Fruit fly (Drosophila melanogaster) whole organism, pupa: ENCODE measurements around the gene CG12715.

ENCODE experiments used
- CG10348 ChIP-seq: fragments of 200-800 bp; sonication (Bioruptor generic); IDR thresholded peaks from 2 replicates; pipeline ENCODE4 v1.3.6; 2022; ENCODE audit warnings: missing biosample characterization, missing genetic modification characterization
- CG12605 ChIP-seq: fragments of 200-800 bp; sonication (Bioruptor generic); IDR thresholded peaks from 2 replicates; pipeline ENCODE4 v1.3.6; 2022; ENCODE audit warnings: missing biosample characterization, missing genetic modification characterization
- CG13204 ChIP-seq: fragments of 200-800 bp; sonication (Bioruptor generic); optimal IDR thresholded peaks from 2 replicates; lab custom pipeline; 2018; ENCODE audit warnings: missing biosample characterization, mild to moderate bottlenecking, missing genetic modification characterization, moderate library complexity
- CG14655 ChIP-seq: fragments of 200-800 bp; sonication (Bioruptor generic); optimal IDR thresholded peaks from 3 replicates; lab custom pipeline; 2017; ENCODE audit warnings: mild to moderate bottlenecking, missing biosample characterization, missing genetic modification reagents, missing genetic modification characterization
- CG15710 ChIP-seq: fragments of 200-800 bp; sonication (Bioruptor generic); optimal IDR thresholded peaks from 2 replicates; lab custom pipeline; 2018; ENCODE audit warnings: missing biosample characterization, mild to moderate bottlenecking, missing genetic modification characterization, moderate library complexity
- CG17806 ChIP-seq: fragments of 200-800 bp; sonication (Bioruptor generic); optimal IDR thresholded peaks from 2 replicates; lab custom pipeline; 2018; ENCODE audit warnings: missing biosample characterization, mild to moderate bottlenecking, missing genetic modification characterization, moderate library complexity
- CG32121 ChIP-seq: fragments of 200-800 bp; sonication (Bioruptor generic); IDR thresholded peaks from 2 replicates; pipeline ENCODE4 v1.3.6; 2022; ENCODE audit warnings: missing biosample characterization, missing genetic modification characterization
- CG34367 ChIP-seq: fragments of 200-800 bp; sonication (Bioruptor generic); optimal IDR thresholded peaks from 2 replicates; lab custom pipeline; 2018; ENCODE audit warnings: missing biosample characterization, mild to moderate bottlenecking, missing genetic modification characterization
- CG4496 ChIP-seq: fragments of 200-800 bp; sonication (Bioruptor generic); IDR thresholded peaks from 3 replicates; pipeline ENCODE4 v1.3.6; 2022; ENCODE audit warnings: missing biosample characterization, missing genetic modification characterization
- CG8159 ChIP-seq: fragments of 200-800 bp; sonication (Bioruptor generic); optimal IDR thresholded peaks from 3 replicates; lab custom pipeline; 2018; ENCODE audit warnings: missing biosample characterization, mild to moderate bottlenecking, missing genetic modification characterization, moderate library complexity
- CG8301 ChIP-seq: fragments of 200-800 bp; sonication (Bioruptor generic); optimal IDR thresholded peaks from 2 replicates; lab custom pipeline; 2018; ENCODE audit warnings: missing biosample characterization, mild to moderate bottlenecking, missing genetic modification characterization
- CG9948 ChIP-seq: fragments of 200-800 bp; sonication (Bioruptor generic); optimal IDR thresholded peaks from 2 replicates; lab custom pipeline; 2018; ENCODE audit warnings: missing biosample characterization, mild to moderate bottlenecking, missing genetic modification characterization, moderate library complexity
- D1 ChIP-seq: fragments of 200-800 bp; sonication (Bioruptor generic); optimal IDR thresholded peaks from 2 replicates; lab custom pipeline; 2018; ENCODE audit warnings: missing biosample characterization, mild to moderate bottlenecking, missing genetic modification characterization, moderate library complexity
- EcR ChIP-seq: fragments of 200-800 bp; sonication (Bioruptor generic); optimal IDR thresholded peaks from 3 replicates; lab custom pipeline; 2019; ENCODE audit warnings: missing biosample characterization, missing genetic modification characterization, mild to moderate bottlenecking, moderate library complexity, missing genetic modification reagents
- Ets98B ChIP-seq: fragments of 200-800 bp; sonication (Bioruptor generic); IDR thresholded peaks from 2 replicates; pipeline ENCODE4 v1.3.6; 2022; ENCODE audit warnings: missing biosample characterization, missing genetic modification characterization
- Pif1A ChIP-seq: fragments of 200-800 bp; sonication (Bioruptor generic); optimal IDR thresholded peaks from 3 replicates; lab custom pipeline; 2016; ENCODE audit warnings: missing biosample characterization, missing genetic modification characterization
- Pif1B ChIP-seq: fragments of 200-800 bp; sonication (Bioruptor generic); optimal IDR thresholded peaks from 3 replicates; lab custom pipeline; 2016; ENCODE audit warnings: missing biosample characterization, missing genetic modification characterization
- Snoo ChIP-seq: fragments of 200-800 bp; sonication (Bioruptor generic); optimal IDR thresholded peaks from 3 replicates; lab custom pipeline; 2017; ENCODE audit warnings: missing biosample characterization, mild to moderate bottlenecking, missing genetic modification characterization, inconsistent platforms
- fd96Ca ChIP-seq: fragments of 200-800 bp; sonication (Bioruptor generic); IDR thresholded peaks from 3 replicates; pipeline ENCODE4 v1.3.6; 2022; ENCODE audit warnings: missing biosample characterization, missing genetic modification characterization
- gl ChIP-seq: fragments of 200-800 bp; sonication (Bioruptor generic); optimal IDR thresholded peaks from 2 replicates; lab custom pipeline; 2018; ENCODE audit warnings: missing biosample characterization, mild to moderate bottlenecking, missing genetic modification characterization
- rn ChIP-seq: fragments of 200-800 bp; sonication (Bioruptor generic); IDR thresholded peaks from 2 replicates; pipeline ENCODE4 v1.3.6; 2022; ENCODE audit warnings: missing biosample characterization, missing genetic modification characterization

Gene CG12715

dm6 chrX:13087333-13087828 lies 32.3 kb upstream of the CG12715 start:
- no peak for TF ChIP-seq rn (GFP tag; lab: Robert Waterston, UW)
- 0 out of 3 replicates have a peak, but pooled peaks have one; percentile 33 for TF ChIP-seq fd96Ca
- peak; percentile 47; the same call in 1 of the 3 replicates for TF ChIP-seq CG4496 (GFP tag; lab: Robert Waterston, UW)
- TF ChIP-seq Pif1B (GFP tag; lab: Kevin White, UChicago): peak; percentile 47
- no peak for TF ChIP-seq CG8159
- peak; percentile 7 for TF ChIP-seq CG8301 (tag; lab: Kevin White, UChicago)
- TF ChIP-seq CG32121: no peak; the same call in 1 of the 2 replicates
- TF ChIP-seq gl (tag; lab: Kevin White, UChicago): no peak
- TF ChIP-seq D1: no peak

DNA sequence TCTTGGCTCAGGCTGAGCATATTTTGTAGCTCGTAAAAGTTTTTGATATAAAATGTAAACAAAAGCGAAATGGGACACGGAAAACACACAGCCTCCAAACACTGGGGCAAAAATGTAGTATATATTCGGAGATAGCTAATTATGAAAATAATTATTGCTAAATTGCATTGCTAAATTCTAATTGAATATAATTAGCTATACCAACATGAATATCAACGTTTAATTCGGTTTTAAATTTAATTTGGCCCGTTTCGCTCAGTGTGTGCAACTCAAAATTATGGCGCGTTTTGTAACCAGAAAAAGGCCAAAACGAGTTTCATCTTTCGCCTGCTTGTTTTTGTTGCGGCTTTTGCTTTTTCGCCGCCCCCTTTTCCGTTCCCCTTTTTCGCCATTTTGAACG lies 31.4 kb downstream of the CG12715 start:
- TF ChIP-seq CG12605 (no peak), rn (GFP tag; lab: Robert Waterston, UW) (no peak), CG8159 (no peak), Ets98B (GFP tag; lab: Robert Waterston, UW) (no peak), CG14655 (no peak), D1 (no peak), CG4496 (GFP tag; lab: Robert Waterston, UW) (no peak), CG10348 (GFP tag; lab: Robert Waterston, UW) (no peak), gl (tag; lab: Kevin White, UChicago) (no peak), CG15710 (tag; lab: Kevin White, UChicago) (no peak), CG13204 (GFP tag; lab: Kevin White, UChicago) (no peak), CG8301 (tag; lab: Kevin White, UChicago) (no peak), CG34367 (tag; lab: Kevin White, UChicago) (no peak), Snoo (no peak), Pif1A (GFP tag; lab: Kevin White, UChicago) (no peak), Pif1B (GFP tag; lab: Kevin White, UChicago) (no peak), CG9948 (tag; lab: Kevin White, UChicago) (no peak)
- TF ChIP-seq, all 21 proteins: peak for 0

dm6 chrX:13021898-13022297 lies 33.2 kb downstream of the CG12715 start, which contains the start of gene CG2209:
Gene CG2209 (plus strand): TSS chrX:13022198.
- TF ChIP-seq Ets98B (GFP tag; lab: Robert Waterston, UW): no peak

dm6 chrX:13012289-13012688 lies 42.8 kb downstream of the CG12715 start:
- TF ChIP-seq CG4496 (GFP tag; lab: Robert Waterston, UW) (no peak), CG32121 (no peak), CG10348 (GFP tag; lab: Robert Waterston, UW) (no peak), CG8301 (tag; lab: Kevin White, UChicago) (no peak), CG14655 (no peak), EcR (GFP tag; lab: Kevin White, UChicago) (no peak), Pif1B (GFP tag; lab: Kevin White, UChicago) (no peak), Pif1A (GFP tag; lab: Kevin White, UChicago) (no peak)
- TF ChIP-seq, all 21 proteins: peak for 0

DNA sequence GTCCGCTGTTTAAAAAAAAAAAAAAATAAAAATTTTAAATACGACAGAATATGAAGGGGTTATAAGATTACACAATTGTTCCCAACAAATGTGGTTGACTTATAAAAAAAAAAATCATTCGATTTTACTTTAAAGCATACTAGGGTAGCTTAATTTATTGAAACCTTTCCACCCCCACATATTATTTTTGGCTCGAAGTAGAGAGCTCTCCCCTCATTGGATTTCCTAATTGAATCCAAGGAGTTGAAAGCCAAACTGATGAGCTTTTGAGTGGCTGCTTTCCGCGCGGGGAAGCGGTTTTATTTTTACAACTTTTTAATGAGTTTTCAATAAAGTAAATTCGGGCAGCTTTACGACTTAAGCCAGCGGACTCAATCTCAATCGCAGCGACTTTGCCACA lies 50.3 kb downstream of the CG12715 start, which contains the start of gene CG15719:
Gene CG15719, minus strand, starts transcription at position 101 of the 400 bp plus-strand sequence.
- TF ChIP-seq CG17806 (no peak), CG15710 (tag; lab: Kevin White, UChicago) (no peak)
- TF ChIP-seq, all 21 proteins: peak for 0
